Worm (Caenorhabditis elegans): Measurements from ENCODE around the gene Y116F11A.3.

- TF ChIP-seq nfya-1 (tag; optimal IDR thresholded peaks at IDR 0.05) (no peak), sox-4 (tag; optimal IDR thresholded peaks at IDR 0.05) (no peak), ama-1 (optimal IDR thresholded peaks at IDR 0.05) (no peak), T23F11.4 (GFP tag; optimal IDR thresholded peaks at IDR 0.05) (no peak), gmeb-2 (tag; optimal IDR thresholded peaks at IDR 0.05) (no peak)
These were observed 26.4 kb downstream of the Y116F11A.3 start, which contains the start of gene clec-50 for ce11 chrV:19755260-19755659.

All from whole organism, late embryonic.